Fruit fly (Drosophila melanogaster) S2 (cell line): Measurements from ENCODE around the gene lab.

Source experiments
- CG8478 ChIP-seq: fragments of >200 bp; optimal IDR thresholded peaks from 2 replicates; lab custom pipeline; 2018
- CTCF ChIP-seq, 2 experiments: fragments of >200 bp; optimal IDR thresholded peaks; 2 replicates each; lab custom pipeline; 2018

dm6 chr3R:6662613-6663288, 15.6 kb downstream of the lab start:
- TF ChIP-seq CG8478 (lab: Kevin White, UChicago) (no peak), CTCF (optimal IDR thresholded peaks at IDR 0.05; lab: Kevin White, UChicago) (no peak)
